Worm (Caenorhabditis elegans): ENCODE results near the gene Y62E10A.3.

Y62E10A.3 gene

ce11 chrIV:13395255-13395654, 35.2 kb upstream of the Y62E10A.3 start (continued):
- TF ChIP-seq zfh-2 (GFP tag; conservative IDR thresholded peaks at IDR 0.05) (peak; percentile 97), ets-4 (GFP tag; optimal IDR thresholded peaks at IDR 0.05) (no peak), dpff-1 (tag; optimal IDR thresholded peaks at IDR 0.05) (no peak), hlh-26 (GFP tag; conservative IDR thresholded peaks at IDR 0.05) (no peak), ceh-27 (GFP tag; optimal IDR thresholded peaks at IDR 0.05) (peak; percentile 84), ekl-4 (GFP tag; IDR thresholded peaks at IDR 0.05) (no peak), nhr-179 (tag; optimal IDR thresholded peaks at IDR 0.05) (no peak), F37B4.10 (GFP tag; IDR thresholded peaks at IDR 0.05) (no peak), aptf-3 (GFP tag; IDR thresholded peaks at IDR 0.05) (no peak), tlf-1 (GFP tag; optimal IDR thresholded peaks at IDR 0.05) (no peak), rcor-1 (GFP tag; IDR thresholded peaks at IDR 0.05) (peak; percentile 49), T07F8.4 (tag; optimal IDR thresholded peaks at IDR 0.05) (no peak), lsy-27 (tag; optimal IDR thresholded peaks at IDR 0.05; ENCODE audit: borderline replicate concordance, insufficient read depth) (no peak), atf-7 (tag; optimal IDR thresholded peaks at IDR 0.05) (peak; percentile 82), madf-8 (GFP tag; conservative IDR thresholded peaks at IDR 0.05) (no peak)

DNA sequence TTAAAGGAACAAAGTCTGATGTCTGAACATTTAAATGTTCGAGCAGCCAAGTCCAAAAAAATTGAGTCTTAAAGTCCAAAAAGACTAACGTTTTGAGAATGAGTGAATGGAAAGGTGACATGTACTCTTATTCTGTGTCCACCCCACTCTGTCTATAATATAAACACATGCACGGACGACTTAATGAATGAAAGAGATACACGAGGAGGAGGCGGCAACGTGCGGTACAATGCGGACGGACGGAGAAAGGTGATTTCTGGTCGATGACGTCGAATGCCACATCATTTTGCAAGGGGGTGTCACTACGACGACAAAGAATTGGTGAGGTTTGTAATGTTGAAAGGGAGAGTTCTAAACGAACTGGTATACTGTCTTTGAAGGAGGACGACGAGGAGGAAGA, 34.6 kb upstream of the Y62E10A.3 start:
- no peak for TF ChIP-seq hlh-26 (GFP tag; conservative IDR thresholded peaks at IDR 0.05)
- peak; percentile 42 for TF ChIP-seq ama-1 (optimal IDR thresholded peaks at IDR 0.05)
- TF ChIP-seq ama-1 (GFP tag; optimal IDR thresholded peaks at IDR 0.05): no peak
- no peak for TF ChIP-seq efl-1 (GFP tag; optimal IDR thresholded peaks at IDR 0.05)
- no peak for TF ChIP-seq ceh-91 (GFP tag; IDR thresholded peaks at IDR 0.05)
- no peak for TF ChIP-seq D2030.7 (GFP tag; IDR thresholded peaks at IDR 0.05)

ce11 chrIV:13393246-13393716, 33.2 kb upstream of the Y62E10A.3 start:
- TF ChIP-seq madf-3 (GFP tag; IDR thresholded peaks at IDR 0.05): no peak
- peak; percentile 53 for TF ChIP-seq nhr-90 (tag; optimal IDR thresholded peaks at IDR 0.05)
- TF ChIP-seq lir-1 (GFP tag; conservative IDR thresholded peaks at IDR 0.05): 0 out of 2 replicates have a peak, but pooled peaks have one; percentile 7
- TF ChIP-seq nhr-80 (tag; optimal IDR thresholded peaks at IDR 0.05): peak; percentile 81
- TF ChIP-seq akir-1 (GFP tag; optimal IDR thresholded peaks at IDR 0.05): no peak
- no peak for TF ChIP-seq mel-28 (tag; optimal IDR thresholded peaks at IDR 0.05; ENCODE audit: borderline replicate concordance)
- TF ChIP-seq him-1 (tag; optimal IDR thresholded peaks at IDR 0.05): no peak
- TF ChIP-seq let-607 (tag; optimal IDR thresholded peaks at IDR 0.05): peak in 1 of 2 experiments; percentile 41
- TF ChIP-seq F10E7.11 (tag; optimal IDR thresholded peaks at IDR 0.05): no peak
- TF ChIP-seq B0336.3 (GFP tag; IDR thresholded peaks at IDR 0.05): no peak
- TF ChIP-seq hrde-1 (tag; optimal IDR thresholded peaks at IDR 0.05; ENCODE audit: borderline replicate concordance): no peak
- no peak for TF ChIP-seq repo-1 (tag; optimal IDR thresholded peaks at IDR 0.05)
- TF ChIP-seq snpc-4 (GFP tag; optimal IDR thresholded peaks at IDR 0.05): no peak
- TF ChIP-seq snpc-4 (tag; optimal IDR thresholded peaks at IDR 0.05): peak in 1 of 4 experiments; percentile 0
- TF ChIP-seq atf-7 (tag; optimal IDR thresholded peaks at IDR 0.05): peak; percentile 44
- TF ChIP-seq nfya-2 (GFP tag; IDR thresholded peaks at IDR 0.05): no peak
- TF ChIP-seq ztf-26 (tag; optimal IDR thresholded peaks at IDR 0.05): peak; percentile 55
- no peak for TF ChIP-seq F55B11.4 (tag; optimal IDR thresholded peaks at IDR 0.05; ENCODE audit: borderline replicate concordance, insufficient read depth)
- TF ChIP-seq attf-5 (GFP tag; optimal IDR thresholded peaks at IDR 0.05): no peak
- TF ChIP-seq Y53G8AR.9 (GFP tag; conservative IDR thresholded peaks at IDR 0.05): 0 out of 2 replicates have a peak, but pooled peaks have one; percentile 41
- TF ChIP-seq cebp-1 (GFP tag; IDR thresholded peaks at IDR 0.05): no peak; the same call in 1 of the 2 replicates
- TF ChIP-seq cebp-1 (tag; optimal IDR thresholded peaks at IDR 0.05): peak; percentile 34
- peak; percentile 25 for TF ChIP-seq somi-1 (GFP tag; optimal IDR thresholded peaks at IDR 0.05)
- TF ChIP-seq nfyb-1 (GFP tag; IDR thresholded peaks at IDR 0.05): peak; percentile 69
- peak; percentile 7 for TF ChIP-seq tbp1 (GFP tag; optimal IDR thresholded peaks at IDR 0.05)
- peak; percentile 5 for TF ChIP-seq tlf-1 (GFP tag; optimal IDR thresholded peaks at IDR 0.05)
- no peak for TF ChIP-seq ceh-100 (GFP tag; IDR thresholded peaks at IDR 0.05)
- TF ChIP-seq lin-40 (tag; optimal IDR thresholded peaks at IDR 0.05): peak; percentile 77
- peak; percentile 38 for TF ChIP-seq ztf-22 (GFP tag; optimal IDR thresholded peaks at IDR 0.05)
